Worm (Caenorhabditis elegans): ENCODE data around the gene glt-3.

glt-3 gene

ce11 chrIV:10170808-10171207 is 40.8 kb downstream of the glt-3 start (continued):
- TF ChIP-seq sup-37 (GFP tag; optimal IDR thresholded peaks at IDR 0.05) (no peak), fkh-10 (GFP tag; optimal IDR thresholded peaks at IDR 0.05) (peak; percentile 92), pqm-1 (tag; optimal IDR thresholded peaks at IDR 0.05) (no peak), mdl-1 (tag; optimal IDR thresholded peaks at IDR 0.05) (no peak), swsn-7 (tag; optimal IDR thresholded peaks at IDR 0.05) (no peak), lin-39 (tag; optimal IDR thresholded peaks at IDR 0.05) (no peak), ztf-11 (tag; optimal IDR thresholded peaks at IDR 0.05) (no peak), mep-1 (tag; optimal IDR thresholded peaks at IDR 0.05) (no peak)

ce11 chrIV:10174328-10174727 is 44.3 kb downstream of the glt-3 start, which contains the start of gene pxf-1:
Gene pxf-1, minus strand, starts transcription at chrIV:10174341.
- TF ChIP-seq ces-1 (GFP tag; optimal IDR thresholded peaks at IDR 0.05) (no peak), unc-62 (GFP tag; optimal IDR thresholded peaks at IDR 0.05) (no peak), mdl-1 (tag; optimal IDR thresholded peaks at IDR 0.05) (no peak), ceh-88 (GFP tag; IDR thresholded peaks at IDR 0.05) (no peak), lin-14 (GFP tag; optimal IDR thresholded peaks at IDR 0.05) (no peak), nhr-11 (tag; optimal IDR thresholded peaks at IDR 0.05) (no peak)

- TF ChIP-seq efl-1 (optimal IDR thresholded peaks at IDR 0.05) (no peak), efl-1 (GFP tag; optimal IDR thresholded peaks at IDR 0.05 in 1 of 2) (peak in 1 of 2 experiments; percentile 62), lin-14 (GFP tag; optimal IDR thresholded peaks at IDR 0.05) (peak; percentile 73), nhr-71 (tag; optimal IDR thresholded peaks at IDR 0.05) (peak; percentile 14), nhr-20 (tag; optimal IDR thresholded peaks at IDR 0.05) (peak; percentile 19), blmp-1 (tag; optimal IDR thresholded peaks at IDR 0.05) (peak; percentile 74), elt-2 (tag; optimal IDR thresholded peaks at IDR 0.05) (peak; percentile 45), nhr-90 (tag; optimal IDR thresholded peaks at IDR 0.05; ENCODE audit: poor library complexity) (peak; percentile 33), nhr-11 (tag; optimal IDR thresholded peaks at IDR 0.05) (no peak), mep-1 (tag; optimal IDR thresholded peaks at IDR 0.05) (peak; percentile 14), nhr-47 (tag; optimal IDR thresholded peaks at IDR 0.05) (peak; percentile 0), nhr-19 (GFP tag; conservative IDR thresholded peaks at IDR 0.05) (peak; percentile 9; the same call in 1 of the 2 replicates), snu-23 (GFP tag; optimal IDR thresholded peaks at IDR 0.05) (peak; percentile 25), unc-86 (tag; optimal IDR thresholded peaks at IDR 0.05) (no peak), elt-3 (tag; optimal IDR thresholded peaks at IDR 0.05) (peak in 2 of 6 experiments; percentile 0 to 8), mab-9 (GFP tag; IDR thresholded peaks at IDR 0.05) (no peak)
Measured at ce11 chrIV:10174932-10175732, 45.1 kb downstream of the glt-3 start.

- peak; percentile 17 for TF ChIP-seq irx-1 (tag; optimal IDR thresholded peaks at IDR 0.05)
- TF ChIP-seq egl-13 (tag; optimal IDR thresholded peaks at IDR 0.05): no peak
- TF ChIP-seq swsn-7 (tag; optimal IDR thresholded peaks at IDR 0.05): peak; percentile 50
- peak; percentile 68 to 72 for TF ChIP-seq efl-1 (optimal IDR thresholded peaks at IDR 0.05)
- TF ChIP-seq efl-1 (GFP tag; optimal IDR thresholded peaks at IDR 0.05 in 1 of 2): peak; percentile 65 to 93
- no peak for TF ChIP-seq mef-2 (tag; optimal IDR thresholded peaks at IDR 0.05)
- no peak for TF ChIP-seq unc-86 (tag; optimal IDR thresholded peaks at IDR 0.05)
- peak; percentile 7; the same call in 1 of the 2 replicates for TF ChIP-seq isw-1 (GFP tag; IDR thresholded peaks at IDR 0.05)
- TF ChIP-seq pag-3 (tag; optimal IDR thresholded peaks at IDR 0.05; ENCODE audit: borderline replicate concordance, insufficient read depth): no peak
- TF ChIP-seq aly-2 (tag; optimal IDR thresholded peaks at IDR 0.05): no peak
- no peak for TF ChIP-seq zip-4 (GFP tag; optimal IDR thresholded peaks at IDR 0.05)
- TF ChIP-seq efl-3 (GFP tag; optimal IDR thresholded peaks at IDR 0.05): no peak
- TF ChIP-seq sup-37 (GFP tag; optimal IDR thresholded peaks at IDR 0.05): no peak
- peak in 2 of 3 experiments; percentile 32 to 75 for TF ChIP-seq ceh-82 (tag; optimal IDR thresholded peaks at IDR 0.05)
- peak; percentile 35 for TF ChIP-seq dsc-1 (tag; optimal IDR thresholded peaks at IDR 0.05)
- TF ChIP-seq blmp-1 (tag; optimal IDR thresholded peaks at IDR 0.05): peak; percentile 47
- no peak for TF ChIP-seq ets-5 (GFP tag; IDR thresholded peaks at IDR 0.05)
- TF ChIP-seq elt-3 (tag; optimal IDR thresholded peaks at IDR 0.05): peak in 1 of 6 experiments; percentile 51
- TF ChIP-seq mdl-1 (tag; optimal IDR thresholded peaks at IDR 0.05): peak in 1 of 2 experiments; percentile 38
- no peak for TF ChIP-seq hlh-4 (tag; optimal IDR thresholded peaks at IDR 0.05)
- no peak for TF ChIP-seq fos-1 (tag; optimal IDR thresholded peaks at IDR 0.05)
- TF ChIP-seq ztf-4 (tag; optimal IDR thresholded peaks at IDR 0.05): no peak
- TF ChIP-seq unc-30 (tag; optimal IDR thresholded peaks at IDR 0.05): no peak
- no peak for TF ChIP-seq C04F5.9 (tag; optimal IDR thresholded peaks at IDR 0.05)
- TF ChIP-seq ceh-8 (GFP tag; optimal IDR thresholded peaks at IDR 0.05): no peak
- no peak for TF ChIP-seq hlh-17 (GFP tag; optimal IDR thresholded peaks at IDR 0.05; ENCODE audit: borderline replicate concordance)
Measured at ce11 chrIV:10176252-10176730, 46.2 kb downstream of the glt-3 start, which contains the start of gene rack-1. Gene rack-1, plus strand, starts transcription at chrIV:10176680.
